Fruit fly (Drosophila melanogaster): Measurements from ENCODE around the gene Itpr.

Itpr gene

DNA sequence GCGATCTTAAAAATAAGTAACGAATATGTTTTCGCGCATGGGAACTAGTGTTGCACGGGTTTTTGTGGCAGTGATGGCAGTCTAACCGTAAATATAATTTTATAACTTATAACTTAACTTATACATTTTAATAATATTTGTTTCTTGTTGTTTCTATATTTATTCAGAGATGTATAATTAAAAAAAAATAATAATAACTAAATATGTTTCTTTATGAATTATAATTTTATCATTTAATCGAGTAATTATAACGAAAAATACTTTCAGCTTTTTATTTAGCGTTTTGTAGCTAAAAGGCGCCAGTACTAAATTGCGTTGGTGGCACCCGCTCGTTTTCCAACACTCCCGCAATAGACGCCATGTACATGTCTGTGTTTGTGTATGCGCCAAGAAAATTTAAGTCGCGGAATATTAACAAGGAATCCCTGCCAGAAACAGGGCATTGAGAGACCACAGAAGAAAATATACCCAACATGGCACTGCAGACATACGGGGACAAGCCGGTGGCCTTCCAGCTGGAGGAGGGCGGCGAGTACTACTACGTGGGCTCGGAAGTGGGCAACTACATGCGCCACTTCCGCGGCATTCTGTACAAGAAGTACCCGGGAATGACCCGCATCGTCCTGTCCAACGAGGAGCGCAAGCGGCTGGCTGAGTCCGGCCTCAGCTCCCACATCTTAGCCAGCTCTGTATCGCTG, 46.2 kb upstream of the Itpr start, which contains the start of the genes mRpL44 and Snr1 (continued):
- TF ChIP-seq CG31224 (GFP tag; IDR thresholded peaks at IDR 0.05) (no peak), CG17361 (GFP tag; IDR thresholded peaks at IDR 0.05) (peak; percentile 78; the same call in 2 of the 3 replicates), dmrt11E (tag; optimal IDR thresholded peaks at IDR 0.05) (peak; percentile 46), CG10147 (GFP tag; optimal IDR thresholded peaks at IDR 0.05) (no peak), CG3847 (GFP tag; IDR thresholded peaks at IDR 0.05) (peak; percentile 70), CG12219 (GFP tag; optimal IDR thresholded peaks at IDR 0.05) (no peak), CG7839 (tag; optimal IDR thresholded peaks at IDR 0.05) (peak; percentile 69), CG32532 (GFP tag; IDR thresholded peaks at IDR 0.05) (peak; percentile 27; the same call in 1 of the 2 replicates), chif (GFP tag; optimal IDR thresholded peaks at IDR 0.05) (no peak), CG17359 (tag; optimal IDR thresholded peaks at IDR 0.05) (no peak), knrl (GFP tag; IDR thresholded peaks at IDR 0.05; ENCODE audit: partially characterized antibody) (no peak), ttk (GFP tag; IDR thresholded peaks at IDR 0.05) (no peak), Blimp-1 (GFP tag; optimal IDR thresholded peaks at IDR 0.05) (no peak), HLHmδ (GFP tag; optimal IDR thresholded peaks at IDR 0.05) (no peak), CG34224 (GFP tag; IDR thresholded peaks at IDR 0.05; ENCODE audit: partially characterized antibody) (no peak), CG2202 (tag; optimal IDR thresholded peaks at IDR 0.05) (no peak), nau (GFP tag; optimal IDR thresholded peaks at IDR 0.05) (no peak), CG8388 (GFP tag; optimal IDR thresholded peaks at IDR 0.05) (peak; percentile 19), Atf-2 (GFP tag; optimal IDR thresholded peaks at IDR 0.05) (no peak), CG8924 (tag; optimal IDR thresholded peaks at IDR 0.05) (no peak), twi (tag; optimal IDR thresholded peaks at IDR 0.05) (peak; percentile 33), bab2 (GFP tag; optimal IDR thresholded peaks at IDR 0.05) (no peak), CG13775 (GFP tag; optimal IDR thresholded peaks at IDR 0.05) (peak; percentile 52), zen2 (GFP tag; IDR thresholded peaks at IDR 0.05; ENCODE audit: partially characterized antibody) (no peak), Taf1 (GFP tag; IDR thresholded peaks at IDR 0.05) (no peak), C15 (GFP tag; IDR thresholded peaks at IDR 0.05) (no peak), CG4617 (GFP tag; optimal IDR thresholded peaks at IDR 0.05; ENCODE audit: borderline replicate concordance) (peak; percentile 11), grau (tag; optimal IDR thresholded peaks at IDR 0.05) (peak; percentile 64), CG1792 (GFP tag; optimal IDR thresholded peaks at IDR 0.05) (no peak), Vsx1 (GFP tag; optimal IDR thresholded peaks at IDR 0.05) (no peak), az2 (GFP tag; optimal IDR thresholded peaks at IDR 0.05) (peak; percentile 33), Fer3 (tag; optimal IDR thresholded peaks at IDR 0.05) (peak; percentile 13), disco-r (GFP tag; optimal IDR thresholded peaks at IDR 0.05) (no peak), CG31388 (GFP tag; optimal IDR thresholded peaks at IDR 0.05) (no peak), Scr (GFP tag; IDR thresholded peaks at IDR 0.05; ENCODE audit: partially characterized antibody) (no peak), CG16863 (GFP tag; optimal IDR thresholded peaks at IDR 0.05) (no peak), croc (GFP tag; conservative IDR thresholded peaks at IDR 0.05) (no peak), pros (GFP tag; optimal IDR thresholded peaks at IDR 0.05) (no peak), Dref (GFP tag; IDR thresholded peaks at IDR 0.05) (no peak), vfl (GFP tag; optimal IDR thresholded peaks at IDR 0.05) (no peak), CG4328 (GFP tag; optimal IDR thresholded peaks at IDR 0.05) (no peak), Rx (GFP tag; IDR thresholded peaks at IDR 0.05) (no peak), dan (GFP tag; IDR thresholded peaks at IDR 0.05) (no peak), scrt (GFP tag; optimal IDR thresholded peaks at IDR 0.05) (no peak), CG33557 (GFP tag; optimal IDR thresholded peaks at IDR 0.05) (peak; percentile 33), pan (optimal IDR thresholded peaks at IDR 0.05) (no peak), pan (GFP tag; optimal IDR thresholded peaks at IDR 0.05 in 1 of 2, IDR thresholded peaks at IDR 0.05 in 1 of 2) (no peak), CG8359 (GFP tag; optimal IDR thresholded peaks at IDR 0.05; ENCODE audit: borderline replicate concordance) (no peak), lola (GFP tag; optimal IDR thresholded peaks at IDR 0.05) (peak in 1 of 3 experiments; percentile 51)
